Worm (Caenorhabditis elegans) whole organism, late embryonic: ENCODE measurements around the gene M110.3.

Source experiments
- K09A11.1 ChIP-seq: sonication (generic microtip); optimal IDR thresholded peaks from 2 replicates; lab custom pipeline; 2017; ENCODE audit warnings: antibody characterized with exemption, mild to moderate bottlenecking, missing genetic modification characterization, missing compliant biosample characterization; ENCODE audit not compliant: insufficient read depth
- Y22D7AL.16 ChIP-seq: sonication (generic microtip); optimal IDR thresholded peaks from 2 replicates; lab custom pipeline; 2016; ENCODE audit warnings: missing genetic modification characterization, missing compliant biosample characterization
- ceh-14 ChIP-seq: sonication (generic microtip); optimal IDR thresholded peaks from 2 replicates; lab custom pipeline; 2016; ENCODE audit warnings: missing genotype, missing genetic modification characterization, missing compliant biosample characterization
- ceh-18 ChIP-seq: sonication (generic microtip); optimal IDR thresholded peaks from 2 replicates; lab custom pipeline; 2016; ENCODE audit warnings: missing genetic modification characterization, missing compliant biosample characterization
- ceh-19 ChIP-seq: fragments of 200-800 bp; sonication (Bioruptor generic); optimal IDR thresholded peaks from 2 replicates; lab custom pipeline; 2018; ENCODE audit warnings: mild to moderate bottlenecking, missing genetic modification characterization, missing compliant biosample characterization
- ceh-30 ChIP-seq: fragments of 150-350 bp; optimal IDR thresholded peaks from 2 replicates; lab custom pipeline; 2014; ENCODE audit warnings: missing biosample characterization, missing genetic modification characterization
- ceh-31 ChIP-seq: sonication (generic microtip); optimal IDR thresholded peaks from 2 replicates; lab custom pipeline; 2016; ENCODE audit warnings: missing genetic modification characterization, missing compliant biosample characterization
- ceh-34 ChIP-seq: sonication (generic microtip); optimal IDR thresholded peaks from 2 replicates; lab custom pipeline; 2016; ENCODE audit warnings: mild to moderate bottlenecking, missing genetic modification characterization, missing compliant biosample characterization
- ceh-48 ChIP-seq: sonication (generic microtip); optimal IDR thresholded peaks from 2 replicates; lab custom pipeline; 2016; ENCODE audit warnings: missing genetic modification characterization, inconsistent platforms, missing compliant biosample characterization
- ceh-9 ChIP-seq: sonication (generic microtip); optimal IDR thresholded peaks from 2 replicates; lab custom pipeline; 2016; ENCODE audit warnings: mild to moderate bottlenecking, missing genetic modification characterization, inconsistent platforms, missing compliant biosample characterization
- che-1 ChIP-seq: sonication (generic microtip); optimal IDR thresholded peaks from 2 replicates; lab custom pipeline; 2016; ENCODE audit warnings: mild to moderate bottlenecking, missing genetic modification characterization, missing compliant biosample characterization
- dmd-4 ChIP-seq: sonication (generic microtip); optimal IDR thresholded peaks from 2 replicates; lab custom pipeline; 2016; ENCODE audit warnings: borderline replicate concordance, missing genetic modification characterization, missing compliant biosample characterization
- dve-1 ChIP-seq: sonication (generic microtip); optimal IDR thresholded peaks from 2 replicates; lab custom pipeline; 2017; ENCODE audit warnings: antibody characterized with exemption, mild to moderate bottlenecking, missing genetic modification characterization, missing compliant biosample characterization
- fkh-10 ChIP-seq: fragments of 150-350 bp; optimal IDR thresholded peaks from 2 replicates; lab custom pipeline; 2014; ENCODE audit warnings: missing biosample characterization, missing genetic modification reagents, missing genetic modification characterization
- hlh-13 ChIP-seq: fragments of 200-800 bp; sonication (Bioruptor generic); optimal IDR thresholded peaks from 2 replicates; lab custom pipeline; 2018; ENCODE audit warnings: mild to moderate bottlenecking, missing genetic modification characterization, missing compliant biosample characterization
- hlh-15 ChIP-seq: sonication (generic microtip); optimal IDR thresholded peaks from 2 replicates; lab custom pipeline; 2016; ENCODE audit warnings: missing genetic modification characterization, missing compliant biosample characterization
- hlh-30 ChIP-seq: sonication (generic microtip); optimal IDR thresholded peaks from 2 replicates; lab custom pipeline; 2017; ENCODE audit warnings: antibody characterized with exemption, missing genetic modification characterization, missing compliant biosample characterization; ENCODE audit not compliant: insufficient read depth
- hlh-8 ChIP-seq: sonication (generic microtip); optimal IDR thresholded peaks from 2 replicates; lab custom pipeline; 2016; ENCODE audit warnings: missing genotype, missing genetic modification characterization, missing compliant biosample characterization
- lim-6 ChIP-seq: sonication (generic microtip); optimal IDR thresholded peaks from 2 replicates; lab custom pipeline; 2016; ENCODE audit warnings: missing genetic modification characterization, missing compliant biosample characterization
- lin-11 ChIP-seq: fragments of 200-800 bp; sonication (Bioruptor generic); optimal IDR thresholded peaks from 2 replicates; lab custom pipeline; 2018; ENCODE audit warnings: mild to moderate bottlenecking, missing genetic modification characterization, missing compliant biosample characterization
- madf-2 ChIP-seq: sonication (generic microtip); optimal IDR thresholded peaks from 2 replicates; lab custom pipeline; 2017; ENCODE audit warnings: missing genetic modification characterization, missing compliant biosample characterization
- mec-3 ChIP-seq: sonication (generic microtip); optimal IDR thresholded peaks from 2 replicates; lab custom pipeline; 2016; ENCODE audit warnings: borderline replicate concordance, missing genetic modification characterization, missing compliant biosample characterization
- nfya-1 ChIP-seq: sonication (generic microtip); optimal IDR thresholded peaks from 2 replicates; lab custom pipeline; 2017; ENCODE audit warnings: missing genetic modification characterization, mild to moderate bottlenecking, missing compliant biosample characterization, antibody characterized with exemption, moderate library complexity
- nhr-11 ChIP-seq: fragments of 150-350 bp; optimal IDR thresholded peaks from 2 replicates; lab custom pipeline; 2014; ENCODE audit warnings: missing biosample characterization, missing genetic modification characterization
- nhr-232 ChIP-seq: sonication (generic microtip); optimal IDR thresholded peaks from 2 replicates; lab custom pipeline; 2016; ENCODE audit warnings: missing genetic modification characterization, missing compliant biosample characterization
- npax-4 ChIP-seq: sonication (generic microtip); optimal IDR thresholded peaks from 2 replicates; lab custom pipeline; 2016; ENCODE audit warnings: missing genetic modification characterization, missing compliant biosample characterization
- pag-3 ChIP-seq: sonication (generic microtip); optimal IDR thresholded peaks from 2 replicates; lab custom pipeline; 2016; ENCODE audit warnings: missing compliant biosample characterization, missing genetic modification characterization, borderline replicate concordance
- pat-9 ChIP-seq: fragments of 200-800 bp; sonication (Bioruptor generic); optimal IDR thresholded peaks from 2 replicates; lab custom pipeline; 2018; ENCODE audit warnings: mild to moderate bottlenecking, missing genetic modification characterization, moderate library complexity, missing compliant biosample characterization
- pax-1 ChIP-seq: fragments of 150-350 bp; optimal IDR thresholded peaks from 2 replicates; lab custom pipeline; 2014; ENCODE audit warnings: missing biosample characterization, missing genetic modification characterization
- pha-2 ChIP-seq: sonication (generic microtip); optimal IDR thresholded peaks from 2 replicates; lab custom pipeline; 2017; ENCODE audit warnings: mild to moderate bottlenecking, missing genetic modification characterization, missing compliant biosample characterization
- pha-4 ChIP-seq: fragments of 150-350 bp; optimal IDR thresholded peaks from 2 replicates; lab custom pipeline; 2018; ENCODE audit warnings: missing biosample characterization, missing genetic modification reagents, missing genetic modification characterization
- syd-9 ChIP-seq: sonication (generic microtip); optimal IDR thresholded peaks from 2 replicates; lab custom pipeline; 2016; ENCODE audit warnings: mild to moderate bottlenecking, missing genetic modification characterization, moderate library complexity, missing compliant biosample characterization
- tbx-7 ChIP-seq: sonication (generic microtip); optimal IDR thresholded peaks from 2 replicates; lab custom pipeline; 2016; ENCODE audit warnings: missing genotype, missing genetic modification characterization, missing compliant biosample characterization
- ttx-3 ChIP-seq: sonication (generic microtip); optimal IDR thresholded peaks from 2 replicates; lab custom pipeline; 2016; ENCODE audit warnings: missing genetic modification reagents, missing genetic modification characterization, missing compliant biosample characterization
- unc-42 ChIP-seq: sonication (generic microtip); optimal IDR thresholded peaks from 2 replicates; lab custom pipeline; 2016; ENCODE audit warnings: missing genotype, missing genetic modification characterization, missing compliant biosample characterization
- unc-86 ChIP-seq: sonication (generic microtip); optimal IDR thresholded peaks from 2 replicates; lab custom pipeline; 2016; ENCODE audit warnings: missing genetic modification characterization, missing compliant biosample characterization

Gene M110.3

DNA sequence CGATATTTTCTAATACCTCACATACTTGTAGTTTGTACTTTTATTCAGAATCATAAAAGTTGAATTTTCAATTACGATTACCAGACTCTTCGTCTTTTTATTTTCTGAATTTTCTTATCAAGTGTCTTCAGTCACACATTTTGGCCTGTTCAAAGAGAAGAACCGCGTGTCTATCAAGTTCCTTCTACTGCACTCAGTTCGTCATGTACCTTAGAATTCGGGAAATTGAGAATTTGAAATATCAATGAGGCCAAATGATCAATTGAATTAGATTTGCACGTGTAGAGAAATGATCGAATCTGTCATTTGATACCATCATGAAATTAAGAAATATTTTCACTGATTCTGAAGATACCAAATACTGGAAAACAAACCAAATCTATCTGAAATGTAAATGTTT, 47.1 kb upstream of the M110.3 start:
- TF ChIP-seq unc-42 (no peak), tbx-7 (no peak), lin-11 (tag; lab: Kevin White, UChicago) (no peak), ttx-3 (tag; lab: Kevin White, UChicago) (no peak), ceh-30 (tag; lab: Kevin White, UChicago) (no peak), hlh-13 (GFP tag; lab: Kevin White, UChicago) (no peak), pat-9 (tag; lab: Kevin White, UChicago) (no peak), Y22D7AL.16 (tag; lab: Kevin White, UChicago) (no peak), fkh-10 (no peak), pha-2 (tag; lab: Kevin White, UChicago) (no peak), ceh-9 (tag; lab: Kevin White, UChicago) (no peak)
- TF ChIP-seq, all 69 proteins: peak for 0

DNA sequence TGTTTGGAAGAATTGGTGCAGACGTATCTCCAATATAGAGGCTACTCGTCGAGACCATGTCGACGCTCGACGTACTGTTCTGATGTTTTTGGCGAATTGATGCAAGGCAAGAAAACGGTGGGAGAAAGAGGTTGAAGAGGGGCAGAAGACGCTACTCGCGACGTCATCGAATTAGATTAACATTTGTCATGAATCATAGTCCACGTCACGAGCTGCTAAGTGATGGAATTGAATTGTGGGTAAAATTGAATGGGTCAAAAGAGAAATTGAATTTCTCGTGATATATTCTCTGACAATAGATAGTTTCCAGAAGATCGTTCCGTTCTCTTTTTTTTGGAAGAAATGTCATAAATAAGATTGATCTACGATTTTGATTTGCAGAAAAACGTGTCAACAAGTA, 43.3 kb upstream of the M110.3 start:
- TF ChIP-seq dve-1 (tag; lab: Kevin White, UChicago) (no peak), unc-42 (no peak), mec-3 (tag; lab: Kevin White, UChicago) (no peak), nhr-11 (tag; lab: Kevin White, UChicago) (no peak), hlh-8 (no peak), nhr-232 (no peak), ttx-3 (tag; lab: Kevin White, UChicago) (no peak), lim-6 (no peak), ceh-31 (tag; lab: Kevin White, UChicago) (no peak), ceh-14 (tag; lab: Kevin White, UChicago) (no peak), pag-3 (tag; lab: Kevin White, UChicago) (no peak), pha-4 (tag; lab: Kevin White, UChicago) (no peak), ceh-48 (tag; lab: Kevin White, UChicago) (no peak), unc-86 (tag; lab: Kevin White, UChicago) (no peak), ceh-34 (no peak), ceh-19 (GFP tag; lab: Kevin White, UChicago) (no peak)

DNA sequence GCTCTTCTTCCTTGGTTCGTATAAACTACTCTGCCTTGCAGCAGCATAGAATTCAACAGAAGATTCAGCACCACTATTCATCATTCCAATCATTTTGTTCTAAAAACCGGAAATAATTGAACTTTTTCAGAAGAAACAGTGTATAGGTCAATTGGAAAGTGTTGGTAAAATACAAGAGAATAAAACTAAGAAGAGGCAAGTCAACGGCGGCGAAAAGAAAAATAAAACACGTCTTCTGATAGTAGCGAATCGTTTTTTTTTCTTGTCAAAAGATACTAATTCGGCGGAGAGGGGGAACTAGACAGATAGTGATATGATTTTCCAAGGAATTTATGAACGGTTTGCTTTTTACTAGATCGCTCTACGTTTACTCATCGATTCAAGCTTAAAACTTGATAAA, 42.6 kb upstream of the M110.3 start, which contains the start of gene F35C11.6:
TSS of gene F35C11.6 (minus strand) at position 101 of the 400 bp plus-strand sequence.
- no peak for TF ChIP-seq lin-11 (tag; lab: Kevin White, UChicago)
- TF ChIP-seq syd-9 = no peak
- no peak for TF ChIP-seq hlh-30 (tag; lab: Kevin White, UChicago)
- TF ChIP-seq K09A11.1 (tag; lab: Kevin White, UChicago) = no peak

DNA sequence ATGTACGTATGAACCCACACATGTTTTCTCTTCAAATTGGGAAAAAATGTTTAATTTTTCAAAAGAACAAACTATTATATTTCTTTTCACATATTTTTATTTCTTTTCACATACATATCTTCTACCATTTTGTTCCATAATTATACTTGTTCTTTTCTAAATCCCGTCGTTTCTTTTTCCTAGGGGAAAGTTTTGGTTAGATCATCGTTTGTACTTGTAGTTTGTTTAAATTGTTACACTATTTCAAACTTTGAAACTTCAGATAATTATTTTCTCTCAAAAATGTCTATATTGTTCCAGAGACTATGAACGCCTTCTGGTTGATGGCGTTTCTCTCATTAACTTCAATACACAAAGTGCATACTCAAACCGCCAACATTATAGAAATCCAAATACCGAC, 39.6 kb upstream of the M110.3 start, which contains the start of gene F35C11.7:
TSS of gene F35C11.7 (plus strand) at position 301 of the 400 bp plus-strand sequence.
- no peak for TF ChIP-seq lim-6
- no peak for TF ChIP-seq hlh-15 (tag; lab: Kevin White, UChicago)
- no peak for TF ChIP-seq nfya-1 (tag; lab: Kevin White, UChicago)
- TF ChIP-seq mec-3 (tag; lab: Kevin White, UChicago) = no peak
- TF ChIP-seq hlh-30 (tag; lab: Kevin White, UChicago) = no peak
- TF ChIP-seq madf-2 (tag; lab: Kevin White, UChicago) = no peak
- TF ChIP-seq dmd-4 (tag; lab: Kevin White, UChicago) = no peak
- TF ChIP-seq che-1 (tag; lab: Kevin White, UChicago) = no peak
- TF ChIP-seq, all 69 proteins: peak for 0

DNA sequence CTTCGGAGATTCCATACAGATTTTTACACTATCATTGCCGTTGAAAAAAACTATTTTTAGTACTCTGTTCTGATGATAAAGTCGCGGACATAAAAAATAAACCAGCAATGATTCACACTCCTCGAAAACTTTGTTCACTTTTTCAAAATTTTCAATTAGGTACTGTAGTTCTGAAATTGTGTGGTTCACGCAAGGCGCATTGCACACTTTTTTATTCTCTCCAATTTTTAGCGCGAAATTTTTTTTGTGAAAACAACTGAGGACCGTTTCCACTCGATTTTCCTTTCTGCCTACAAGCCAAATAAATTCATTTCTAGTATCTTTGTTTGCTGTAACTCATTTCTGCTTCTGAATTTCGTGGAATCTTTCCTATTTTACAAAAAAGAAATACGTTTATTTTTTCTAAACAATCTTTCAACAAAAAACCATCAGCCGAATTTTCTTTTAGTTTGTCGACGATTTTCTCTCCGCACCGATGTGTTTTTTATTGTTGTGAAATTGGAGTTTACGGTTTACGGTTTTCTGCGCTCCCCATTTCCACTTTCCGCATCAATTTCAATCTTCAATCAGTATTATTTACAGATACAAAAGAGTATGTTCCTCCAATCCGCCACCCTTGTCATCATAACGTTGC, 36.9 kb upstream of the M110.3 start, which contains the start of gene F35C11.5:
TSS of gene F35C11.5 (plus strand) at position 584 of the 634 bp plus-strand sequence.
- no peak for TF ChIP-seq ceh-34
- no peak for TF ChIP-seq madf-2 (tag; lab: Kevin White, UChicago)
- TF ChIP-seq npax-4 (tag; lab: Kevin White, UChicago) = no peak
- no peak for TF ChIP-seq ceh-18 (tag; lab: Kevin White, UChicago)
- no peak for TF ChIP-seq pat-9 (tag; lab: Kevin White, UChicago)
- no peak for TF ChIP-seq Y22D7AL.16 (tag; lab: Kevin White, UChicago)
- no peak for TF ChIP-seq pax-1
- TF ChIP-seq lim-6 = no peak
